Fruit fly (Drosophila melanogaster): Measurements from ENCODE around the gene Sh3beta.

The Sh3beta gene

dm6 chr3L:7334990-7335389 lies 34.1 kb downstream of the Sh3beta start, which contains the start of the genes wrm1 and wrm2:
Gene wrm1 (minus strand): TSS chr3L:7335226.
Gene wrm2 (minus strand): TSS chr3L:7335226.
- TF ChIP-seq ovo (GFP tag; optimal IDR thresholded peaks at IDR 0.05) (no peak), Mnt (GFP tag; optimal IDR thresholded peaks at IDR 0.05) (peak; percentile 55), bab1 (GFP tag; optimal IDR thresholded peaks at IDR 0.05) (peak; percentile 52), CG14711 (tag; optimal IDR thresholded peaks at IDR 0.05) (peak; percentile 5), CG7045 (GFP tag; optimal IDR thresholded peaks at IDR 0.05) (no peak), CG12768 (GFP tag; optimal IDR thresholded peaks at IDR 0.05) (no peak)

dm6 chr3L:7328567-7329253 lies 40.4 kb downstream of the Sh3beta start, which contains the start of the genes mrva, CG42307 and mus312:
Gene mrva (minus strand): TSS chr3L:7328842.
Gene CG42307 (plus strand): TSS chr3L:7329132.
Gene mus312 (plus strand): TSS chr3L:7329132.
- TF ChIP-seq tj (GFP tag; optimal IDR thresholded peaks at IDR 0.05) (peak; percentile 88), CG14711 (tag; optimal IDR thresholded peaks at IDR 0.05) (peak; percentile 99), Mnt (GFP tag; optimal IDR thresholded peaks at IDR 0.05) (peak; percentile 70), CG7101 (tag; optimal IDR thresholded peaks at IDR 0.05) (peak; percentile 96), bab1 (GFP tag; optimal IDR thresholded peaks at IDR 0.05) (peak; percentile 86), kay (GFP tag; ENCODE audit: borderline replicate concordance) (no peak), cic (GFP tag; optimal IDR thresholded peaks at IDR 0.05) (peak; percentile 69), CG5204 (GFP tag; optimal IDR thresholded peaks at IDR 0.05) (no peak), ovo (GFP tag; optimal IDR thresholded peaks at IDR 0.05) (peak; percentile 80), Clk (GFP tag; optimal IDR thresholded peaks at IDR 0.05) (peak; percentile 51), Crg-1 (GFP tag; optimal IDR thresholded peaks at IDR 0.05) (peak; percentile 80), cnc (optimal IDR thresholded peaks at IDR 0.05) (no peak), CG11617 (GFP tag; optimal IDR thresholded peaks at IDR 0.05) (peak; percentile 96), CG12768 (GFP tag; optimal IDR thresholded peaks at IDR 0.05) (peak; percentile 90), CG7045 (GFP tag; optimal IDR thresholded peaks at IDR 0.05) (peak; percentile 90), Hr96 (GFP tag; optimal IDR thresholded peaks at IDR 0.05) (no peak), pad (GFP tag; optimal IDR thresholded peaks at IDR 0.05) (peak; percentile 69), CG1620 (GFP tag; optimal IDR thresholded peaks at IDR 0.05) (peak; percentile 75), toe (GFP tag; optimal IDR thresholded peaks at IDR 0.05) (no peak), CG33017 (tag; optimal IDR thresholded peaks at IDR 0.05) (peak; percentile 93)

dm6 chr3L:7326676-7327075 lies 42.4 kb downstream of the Sh3beta start:
- TF ChIP-seq pad (GFP tag; optimal IDR thresholded peaks at IDR 0.05) (no peak), kay (GFP tag; ENCODE audit: borderline replicate concordance) (no peak), CG7101 (tag; optimal IDR thresholded peaks at IDR 0.05) (no peak), ovo (GFP tag; optimal IDR thresholded peaks at IDR 0.05) (no peak)

- TF ChIP-seq pad (GFP tag; optimal IDR thresholded peaks at IDR 0.05) (peak; percentile 14), CG14711 (tag; optimal IDR thresholded peaks at IDR 0.05) (peak; percentile 66), tj (GFP tag; optimal IDR thresholded peaks at IDR 0.05) (peak; percentile 27), cic (GFP tag; optimal IDR thresholded peaks at IDR 0.05) (peak; percentile 13), Crg-1 (GFP tag; optimal IDR thresholded peaks at IDR 0.05) (peak; percentile 38), CG11617 (GFP tag; optimal IDR thresholded peaks at IDR 0.05) (peak; percentile 36), kay (GFP tag; ENCODE audit: borderline replicate concordance) (no peak), Clk (GFP tag; optimal IDR thresholded peaks at IDR 0.05) (no peak), CG7101 (tag; optimal IDR thresholded peaks at IDR 0.05) (peak; percentile 75), CG12768 (GFP tag; optimal IDR thresholded peaks at IDR 0.05) (peak; percentile 4), CG7045 (GFP tag; optimal IDR thresholded peaks at IDR 0.05) (no peak), CG33017 (tag; optimal IDR thresholded peaks at IDR 0.05) (no peak), Mnt (GFP tag; optimal IDR thresholded peaks at IDR 0.05) (peak; percentile 44), CG1620 (GFP tag; optimal IDR thresholded peaks at IDR 0.05) (peak; percentile 44), Hr96 (GFP tag; optimal IDR thresholded peaks at IDR 0.05) (no peak), cnc (optimal IDR thresholded peaks at IDR 0.05) (no peak), CG5204 (GFP tag; optimal IDR thresholded peaks at IDR 0.05) (no peak), ovo (GFP tag; optimal IDR thresholded peaks at IDR 0.05) (peak; percentile 15), toe (GFP tag; optimal IDR thresholded peaks at IDR 0.05) (peak; percentile 13), bab1 (GFP tag; optimal IDR thresholded peaks at IDR 0.05) (peak; percentile 17)
These were observed 45.7 kb downstream of the Sh3beta start, which contains the start of the genes RhoGEF4 and Rint1 for dm6 chr3L:7323348-7323747. Gene RhoGEF4 (minus strand): TSS chr3L:7323411. Gene Rint1 (plus strand): TSS chr3L:7323619.

DNA sequence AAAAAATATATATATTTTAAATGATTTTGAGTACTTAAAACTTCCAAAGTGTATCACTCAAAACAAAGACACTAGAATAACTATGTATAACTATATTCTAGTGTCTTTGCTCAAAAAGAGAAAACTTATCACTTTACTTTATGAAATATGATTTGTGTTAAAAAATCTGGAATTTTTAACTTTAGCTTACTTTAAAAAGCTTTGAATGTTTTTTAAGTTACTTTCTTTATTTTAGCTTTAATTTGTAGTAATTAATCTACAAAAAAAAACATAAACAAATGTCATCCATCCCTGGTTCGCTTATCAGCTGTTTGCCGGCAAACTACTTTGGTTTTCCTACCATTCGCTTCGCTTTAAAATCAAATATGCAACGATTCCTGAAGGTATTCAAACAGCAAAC lies 49.3 kb downstream of the Sh3beta start, which contains the start of gene CG8607:
CG8607 (plus strand) TSS at position 301 of the 400 bp plus-strand sequence.
- no peak for TF ChIP-seq Hr96 (GFP tag; optimal IDR thresholded peaks at IDR 0.05)

Measured in whole organism, adult.